Worm (Caenorhabditis elegans) whole organism, midembryonic: ENCODE data around the gene ZK402.5.

Experiments used
- T22C8.4 ChIP-seq: fragments of 200-800 bp; sonication (Bioruptor generic); IDR thresholded peaks from 2 replicates; pipeline ENCODE4 v1.3.6; 2022; ENCODE audit warnings: missing genetic modification characterization, missing compliant biosample characterization
- cog-1 ChIP-seq: sonication (generic microtip); optimal IDR thresholded peaks from 2 replicates; lab custom pipeline; 2016; ENCODE audit warnings: missing genetic modification characterization, missing compliant biosample characterization
- flt-1 ChIP-seq: fragments of 200-800 bp; sonication (Bioruptor generic); IDR thresholded peaks from 2 replicates; pipeline ENCODE4 v1.3.6; 2022; ENCODE audit warnings: missing genetic modification characterization, missing compliant biosample characterization
- klf-2 ChIP-seq: fragments of 200-800 bp; sonication (Bioruptor generic); conservative IDR thresholded peaks from 2 replicates; pipeline ENCODE4 v1.3.6; 2022; ENCODE audit warnings: missing genetic modification reagents, missing genetic modification characterization, missing compliant biosample characterization
- med-1 ChIP-seq: sonication (generic microtip); optimal IDR thresholded peaks from 2 replicates; lab custom pipeline; 2017; ENCODE audit warnings: missing genetic modification characterization, mild to moderate bottlenecking, missing compliant biosample characterization, antibody characterized with exemption, missing genetic modification reagents; ENCODE audit not compliant: insufficient read depth
- ref-1 ChIP-seq: fragments of 200-800 bp; sonication (Bioruptor generic); conservative IDR thresholded peaks from 2 replicates; pipeline ENCODE4 v1.3.6; 2022; ENCODE audit warnings: missing genetic modification reagents, missing genetic modification characterization, missing compliant biosample characterization
- tab-1 ChIP-seq: fragments of 200-800 bp; sonication (Bioruptor generic); IDR thresholded peaks from 2 replicates; pipeline ENCODE4 v1.3.6; 2022; ENCODE audit warnings: missing genetic modification characterization, missing compliant biosample characterization
- ztf-23 ChIP-seq: fragments of 200-800 bp; sonication (Bioruptor generic); IDR thresholded peaks from 2 replicates; pipeline ENCODE4 v1.3.6; 2022; ENCODE audit warnings: missing genetic modification reagents, missing genetic modification characterization, missing compliant biosample characterization
- ztf-29 ChIP-seq: fragments of 200-800 bp; sonication (Bioruptor generic); IDR thresholded peaks from 2 replicates; pipeline ENCODE4 v1.3.6; 2022; ENCODE audit warnings: missing genetic modification reagents, missing genetic modification characterization, missing compliant biosample characterization

DNA sequence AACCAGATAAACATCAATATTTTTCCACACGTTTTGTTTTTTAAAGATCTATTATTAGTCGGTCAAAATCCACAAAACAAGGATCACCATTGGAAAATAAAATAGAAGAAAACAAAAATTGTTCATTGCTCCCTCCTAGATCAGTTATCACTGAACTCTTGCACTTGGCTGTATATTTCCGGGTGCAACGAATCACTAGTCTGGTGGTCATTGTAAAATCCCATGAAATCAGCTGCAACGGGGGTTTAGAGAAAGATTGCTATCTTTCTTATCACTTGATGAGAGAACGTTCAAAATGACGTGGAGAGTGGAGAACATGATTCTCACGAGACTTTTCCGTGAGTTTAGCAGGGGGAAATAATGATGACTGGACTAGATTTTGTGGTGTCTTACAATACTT, 5.4 kb downstream of the ZK402.5 start:
- no peak for TF ChIP-seq ztf-23 (GFP tag; lab: Robert Waterston, UW)
- no peak for TF ChIP-seq ref-1 (GFP tag; lab: Robert Waterston, UW)
- no peak for TF ChIP-seq med-1 (GFP tag; lab: Kevin White, UChicago)
- TF ChIP-seq klf-2 (GFP tag; lab: Robert Waterston, UW): no peak
- TF ChIP-seq ztf-29: no peak
- TF ChIP-seq T22C8.4 (GFP tag; lab: Robert Waterston, UW): no peak
- TF ChIP-seq flt-1 (GFP tag; lab: Robert Waterston, UW): no peak
- no peak for TF ChIP-seq tab-1
- no peak for TF ChIP-seq cog-1 (tag; lab: Kevin White, UChicago)
